Worm (Caenorhabditis elegans) whole organism, L4/young adult: ENCODE data around the gene rhgf-1.

ENCODE experiments used
- W03F9.2 ChIP-seq: fragments of 150-350 bp; optimal IDR thresholded peaks from 2 replicates; lab custom pipeline; 2014; ENCODE audit warnings: missing biosample characterization, missing genetic modification characterization
- him-1 ChIP-seq: sonication (generic microtip); optimal IDR thresholded peaks from 2 replicates; lab custom pipeline; 2016; ENCODE audit warnings: missing genotype, missing genetic modification reagents, missing genetic modification characterization, missing compliant biosample characterization

DNA sequence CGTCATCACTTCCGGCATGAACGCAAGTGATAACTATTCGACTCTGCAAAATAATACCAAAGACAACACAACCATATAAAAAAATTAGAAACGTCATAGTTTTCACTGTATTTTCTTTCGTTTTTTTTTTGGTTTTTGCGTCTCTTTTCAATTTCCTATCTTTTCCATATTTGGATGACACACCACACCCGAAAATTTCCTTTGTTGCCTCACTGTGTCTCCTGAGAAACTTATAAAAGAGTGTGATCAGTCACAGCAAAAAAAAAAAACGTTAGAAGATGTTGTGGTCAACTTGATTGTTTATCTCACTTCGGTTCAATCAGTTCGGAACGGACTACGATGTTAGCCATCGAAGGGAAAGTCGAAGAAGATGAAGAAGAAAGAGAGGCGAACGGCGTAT is 21.9 kb downstream of the rhgf-1 start:
- TF ChIP-seq him-1 (tag; lab: Kevin White, UChicago) = no peak
- TF ChIP-seq W03F9.2 (tag; lab: Kevin White, UChicago) = no peak
